Fruit fly (Drosophila melanogaster) whole organism, prepupa: Measurements from ENCODE around the gene CG5157.

Experiments used
- CG11294 ChIP-seq: fragments of 200-800 bp; sonication (Bioruptor generic); IDR thresholded peaks from 2 replicates; pipeline ENCODE4 v1.3.6; 2022; ENCODE audit warnings: missing biosample characterization, missing genetic modification characterization
- CG32006 ChIP-seq: fragments of 200-800 bp; sonication (Bioruptor generic); optimal IDR thresholded peaks from 3 replicates; lab custom pipeline; 2017; ENCODE audit warnings: missing biosample characterization, mild to moderate bottlenecking, missing genetic modification characterization
- Eip78C ChIP-seq: fragments of 200-800 bp; sonication (Bioruptor generic); peaks from one replicate; lab custom pipeline; 2016; ENCODE audit warnings: missing biosample characterization, missing genetic modification characterization
- Hr38 ChIP-seq: sonication (Bioruptor generic); optimal IDR thresholded peaks from 2 replicates; lab custom pipeline; 2016; ENCODE audit warnings: missing biosample characterization, missing genetic modification characterization
- Hr39 ChIP-seq: fragments of 200-800 bp; sonication (Bioruptor generic); optimal IDR thresholded peaks from 2 replicates; lab custom pipeline; 2016; ENCODE audit warnings: missing biosample characterization, missing genetic modification characterization
- Hr4 ChIP-seq: fragments of 200-800 bp; sonication (Bioruptor generic); optimal IDR thresholded peaks from 3 replicates; lab custom pipeline; 2016; ENCODE audit warnings: missing biosample characterization, missing genetic modification characterization
- acj6 ChIP-seq: fragments of 200-800 bp; sonication (Bioruptor generic); optimal IDR thresholded peaks from 3 replicates; lab custom pipeline; 2016; ENCODE audit warnings: missing biosample characterization, missing genetic modification characterization
- fd59A ChIP-seq: fragments of 200-800 bp; sonication (Bioruptor generic); optimal IDR thresholded peaks from 2 replicates; lab custom pipeline; 2017; ENCODE audit warnings: missing biosample characterization, mild to moderate bottlenecking, missing genetic modification characterization, missing genetic modification reagents
- fkh ChIP-seq: fragments of 200-800 bp; sonication (Bioruptor generic); optimal IDR thresholded peaks from 3 replicates; lab custom pipeline; 2017; ENCODE audit warnings: missing biosample characterization, mild to moderate bottlenecking, missing genetic modification characterization, moderate library complexity
- ss ChIP-seq, 2 experiments: fragments of 200-800 bp; sonication (Bioruptor generic); optimal IDR thresholded peaks; 2 replicates in 1 of 2; 3 replicates in 1 of 2; lab custom pipeline; 2017 to 2018; ENCODE audit warnings: mild to moderate bottlenecking in 2 of 2, missing biosample characterization in 2 of 2, missing genetic modification characterization in 2 of 2, moderate library complexity in 1 of 2
- vri ChIP-seq: fragments of 200-800 bp; sonication (Bioruptor generic); optimal IDR thresholded peaks from 3 replicates; lab custom pipeline; 2016; ENCODE audit warnings: missing biosample characterization, mild to moderate bottlenecking, missing genetic modification characterization

- TF ChIP-seq Eip78C (GFP tag; lab: Kevin White, UChicago) (peak; percentile 79), Hr38 (no peak), Hr39 (GFP tag; lab: Kevin White, UChicago) (no peak), Hr4 (GFP tag; lab: Kevin White, UChicago) (no peak), CG32006 (GFP tag; lab: Kevin White, UChicago) (no peak), vri (GFP tag; lab: Kevin White, UChicago) (no peak), ss (GFP tag; optimal IDR thresholded peaks at IDR 0.05; lab: Kevin White, UChicago) (peak; percentile 77 to 83), CG11294 (GFP tag; lab: Robert Waterston, UW) (no peak), fkh (GFP tag; lab: Kevin White, UChicago) (no peak), fd59A (GFP tag; lab: Kevin White, UChicago) (no peak), acj6 (no peak)
These were observed 36.3 kb upstream of the CG5157 start for dm6 chr3L:16173818-16174601.
